Worm (Caenorhabditis elegans) whole organism, young adult: ENCODE measurements around the gene rgs-1.

Experiments used
- B0035.1 ChIP-seq: sonication (generic microtip); optimal IDR thresholded peaks from 2 replicates; lab custom pipeline; 2016; ENCODE audit warnings: missing genetic modification characterization, mild to moderate bottlenecking, missing compliant biosample characterization, missing genotype, missing genetic modification reagents
- F33H1.4 ChIP-seq: fragments of 200-800 bp; sonication (Bioruptor generic); IDR thresholded peaks from 2 replicates; pipeline ENCODE4 v1.3.6; 2022; ENCODE audit warnings: missing genetic modification reagents, missing genetic modification characterization, missing compliant biosample characterization
- T07F8.4 ChIP-seq: sonication (generic microtip); optimal IDR thresholded peaks from 2 replicates; lab custom pipeline; 2016; ENCODE audit warnings: mild to moderate bottlenecking, missing genetic modification characterization, moderate library complexity, missing compliant biosample characterization
- aptf-2 ChIP-seq: fragments of 200-800 bp; sonication (Bioruptor generic); conservative IDR thresholded peaks from 2 replicates; pipeline ENCODE4 v1.3.6; 2022; ENCODE audit warnings: missing genetic modification reagents, missing genetic modification characterization, missing compliant biosample characterization
- aptf-3 ChIP-seq: fragments of 200-800 bp; sonication (Bioruptor generic); IDR thresholded peaks from 2 replicates; pipeline ENCODE4 v1.3.6; 2022; ENCODE audit warnings: missing genetic modification characterization, missing compliant biosample characterization
- athp-1 ChIP-seq: sonication (generic microtip); optimal IDR thresholded peaks from 2 replicates; lab custom pipeline; 2017; ENCODE audit warnings: mild to moderate bottlenecking, missing genetic modification characterization, missing compliant biosample characterization
- attf-3 ChIP-seq: fragments of 200-800 bp; sonication (Bioruptor generic); conservative IDR thresholded peaks from 2 replicates; pipeline ENCODE4 v1.3.6; 2022; ENCODE audit warnings: missing genetic modification reagents, missing genetic modification characterization, missing compliant biosample characterization
- attf-6 ChIP-seq: fragments of 200-800 bp; sonication (Bioruptor generic); IDR thresholded peaks from 2 replicates; pipeline ENCODE4 v1.3.6; 2022; ENCODE audit warnings: missing genetic modification reagents, missing genetic modification characterization, missing compliant biosample characterization
- bed-2 ChIP-seq: fragments of 200-800 bp; sonication (Bioruptor generic); IDR thresholded peaks from 2 replicates; pipeline ENCODE4 v1.3.6; 2022; ENCODE audit warnings: missing genetic modification reagents, missing genetic modification characterization, missing compliant biosample characterization
- ccch-3 ChIP-seq: fragments of 200-800 bp; sonication (Bioruptor generic); optimal IDR thresholded peaks from 2 replicates; lab custom pipeline; 2018; ENCODE audit warnings: mild to moderate bottlenecking, missing genetic modification characterization, missing compliant biosample characterization
- ceh-27 ChIP-seq: fragments of 200-800 bp; sonication (Bioruptor generic); optimal IDR thresholded peaks from 2 replicates; lab custom pipeline; 2018; ENCODE audit warnings: mild to moderate bottlenecking, missing genetic modification characterization, moderate library complexity, missing compliant biosample characterization
- ceh-91 ChIP-seq: fragments of 200-800 bp; sonication (Bioruptor generic); IDR thresholded peaks from 2 replicates; pipeline ENCODE4 v1.3.6; 2022; ENCODE audit warnings: missing genetic modification reagents, missing genetic modification characterization, missing compliant biosample characterization
- chd-7 ChIP-seq: sonication (generic microtip); optimal IDR thresholded peaks from 2 replicates; lab custom pipeline; 2016; ENCODE audit warnings: mild to moderate bottlenecking, missing genetic modification characterization, moderate library complexity, missing compliant biosample characterization
- die-1 ChIP-seq: sonication (generic microtip); optimal IDR thresholded peaks from 2 replicates; lab custom pipeline; 2016; ENCODE audit warnings: missing genotype, mild to moderate bottlenecking, missing genetic modification characterization, missing compliant biosample characterization
- dpl-1 ChIP-seq: fragments of 150-350 bp; optimal IDR thresholded peaks from 2 replicates; lab custom pipeline; 2014; ENCODE audit warnings: missing biosample characterization, missing genetic modification reagents, missing genetic modification characterization
- efl-1 ChIP-seq: fragments of 150-350 bp; optimal IDR thresholded peaks from 2 replicates; lab custom pipeline; 2014; ENCODE audit warnings: missing biosample characterization, missing genetic modification reagents, missing genetic modification characterization
- egrh-3 ChIP-seq: fragments of 200-800 bp; sonication (Bioruptor generic); IDR thresholded peaks from 2 replicates; pipeline ENCODE4 v1.3.6; 2022; ENCODE audit warnings: missing genetic modification reagents, missing genetic modification characterization, missing compliant biosample characterization
- hmg-20 ChIP-seq: fragments of 200-800 bp; sonication (Bioruptor generic); IDR thresholded peaks from 2 replicates; pipeline ENCODE4 v1.3.6; 2022; ENCODE audit warnings: missing genetic modification reagents, missing genetic modification characterization, missing compliant biosample characterization
- lin-26 ChIP-seq: fragments of 200-800 bp; sonication (Bioruptor generic); IDR thresholded peaks from 2 replicates; pipeline ENCODE4 v1.3.6; 2022; ENCODE audit warnings: missing genetic modification reagents, missing genetic modification characterization, missing compliant biosample characterization
- lsl-1 ChIP-seq: fragments of 200-800 bp; sonication (Bioruptor generic); optimal IDR thresholded peaks from 2 replicates; lab custom pipeline; 2018; ENCODE audit warnings: mild to moderate bottlenecking, missing genetic modification characterization, moderate library complexity, missing compliant biosample characterization
- madf-6 ChIP-seq: fragments of 200-800 bp; sonication (Bioruptor generic); IDR thresholded peaks from 2 replicates; pipeline ENCODE4 v1.3.6; 2022; ENCODE audit warnings: missing genetic modification reagents, missing genetic modification characterization, missing compliant biosample characterization
- mel-28 ChIP-seq: sonication (generic microtip); optimal IDR thresholded peaks from 2 replicates; lab custom pipeline; 2016; ENCODE audit warnings: borderline replicate concordance, mild to moderate bottlenecking, missing genetic modification characterization, missing compliant biosample characterization
- mxl-1 ChIP-seq: sonication (generic microtip); optimal IDR thresholded peaks from 2 replicates; lab custom pipeline; 2016; ENCODE audit warnings: missing genetic modification characterization, missing compliant biosample characterization
- nfya-1 ChIP-seq: sonication (generic microtip); optimal IDR thresholded peaks from 2 replicates; lab custom pipeline; 2017; ENCODE audit warnings: antibody characterized with exemption, missing compliant biosample characterization, missing genetic modification characterization, borderline replicate concordance; ENCODE audit not compliant: insufficient read depth
- nfyb-1 ChIP-seq: fragments of 200-800 bp; sonication (Bioruptor generic); IDR thresholded peaks from 2 replicates; pipeline ENCODE4 v1.3.6; 2022; ENCODE audit warnings: missing genetic modification reagents, missing genetic modification characterization, missing compliant biosample characterization
- pha-4 ChIP-seq: fragments of 150-350 bp; sonication (generic microtip); optimal IDR thresholded peaks from 2 replicates; lab custom pipeline; 2014; ENCODE audit warnings: missing biosample characterization, missing genetic modification reagents, missing genetic modification characterization
- sea-2 ChIP-seq: fragments of 200-800 bp; sonication (Bioruptor generic); IDR thresholded peaks from 2 replicates; pipeline ENCODE4 v1.3.6; 2022; ENCODE audit warnings: missing genetic modification characterization, missing compliant biosample characterization
- snpc-1.3 ChIP-seq: sonication (generic microtip); optimal IDR thresholded peaks from 2 replicates; lab custom pipeline; 2017; ENCODE audit warnings: missing genetic modification characterization, mild to moderate bottlenecking, missing compliant biosample characterization, antibody characterized with exemption, moderate library complexity, missing genotype, missing genetic modification reagents; ENCODE audit not compliant: insufficient read depth
- tbp1 ChIP-seq: fragments of 200-800 bp; sonication (Bioruptor generic); optimal IDR thresholded peaks from 2 replicates; lab custom pipeline; 2018; ENCODE audit warnings: mild to moderate bottlenecking, missing genetic modification characterization, missing compliant biosample characterization
- unc-130 ChIP-seq: sonication (generic microtip); optimal IDR thresholded peaks from 2 replicates; lab custom pipeline; 2016; ENCODE audit warnings: missing genetic modification reagents, missing genetic modification characterization, missing compliant biosample characterization
- ztf-25 ChIP-seq: fragments of 200-800 bp; sonication (Bioruptor generic); IDR thresholded peaks from 2 replicates; pipeline ENCODE4 v1.3.6; 2022; ENCODE audit warnings: missing genetic modification reagents, missing genetic modification characterization, missing compliant biosample characterization
- ztf-28 ChIP-seq: fragments of 200-800 bp; sonication (Bioruptor generic); IDR thresholded peaks from 2 replicates; pipeline ENCODE4 v1.3.6; 2022; ENCODE audit warnings: missing genetic modification reagents, missing genetic modification characterization, missing compliant biosample characterization

rgs-1 gene

DNA sequence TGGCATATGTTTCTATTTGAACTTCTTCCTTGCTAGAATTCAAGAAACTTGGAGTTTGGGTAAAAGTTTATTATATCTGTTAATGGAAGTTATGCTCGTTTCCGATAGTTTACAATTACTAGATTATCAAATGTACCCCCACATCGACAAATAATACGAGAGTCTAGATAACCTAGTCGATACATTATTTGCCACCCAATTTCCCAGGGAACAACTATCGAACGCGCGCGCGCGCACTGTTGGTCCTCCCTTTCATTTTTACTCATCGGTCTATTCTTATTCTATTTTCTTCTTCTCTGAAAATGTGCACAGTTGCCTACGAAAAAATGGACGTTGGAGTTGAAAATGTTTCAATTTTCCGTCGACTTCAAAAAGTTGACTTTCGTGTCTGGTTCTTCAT, 44.2 kb upstream of the rgs-1 start, which contains the start of gene T16G12.13:
Gene T16G12.13, plus strand, starts transcription at position 293 of the 400 bp plus-strand sequence.
- TF ChIP-seq efl-1 (GFP tag; lab: Kevin White, UChicago), result peak; percentile 31
- TF ChIP-seq aptf-2 (GFP tag; lab: Robert Waterston, UW), result peak; percentile 91
- TF ChIP-seq madf-6, result peak; percentile 37; the same call in 1 of the 2 replicates
- no peak for TF ChIP-seq nfyb-1 (GFP tag; lab: Robert Waterston, UW)

DNA sequence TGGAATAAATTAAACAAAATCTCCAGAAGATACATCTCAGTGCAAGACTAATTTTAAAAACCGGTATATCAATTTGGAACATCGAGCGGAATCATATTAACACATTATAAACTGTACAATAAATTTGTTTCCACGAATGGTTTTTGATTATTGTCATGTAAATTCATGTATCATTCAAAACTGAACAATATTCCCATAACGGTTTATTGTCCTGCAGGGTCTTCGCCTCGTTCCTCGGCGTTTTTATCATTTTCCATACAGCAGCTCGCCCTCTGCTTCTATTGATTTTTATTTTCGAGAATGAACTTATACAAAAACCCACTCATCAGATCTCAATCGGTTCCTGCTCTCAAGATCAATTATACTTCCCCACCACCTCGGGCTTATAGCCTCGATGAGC, 42.6 kb upstream of the rgs-1 start, which contains the start of gene T16G12.8:
Gene T16G12.8, plus strand, starts transcription at position 301 of the 400 bp plus-strand sequence.
- TF ChIP-seq attf-3 (no peak), T07F8.4 (tag; lab: Kevin White, UChicago) (no peak), attf-6 (GFP tag; lab: Robert Waterston, UW) (no peak), ztf-25 (no peak), B0035.1 (tag; lab: Kevin White, UChicago) (no peak), die-1 (tag; lab: Kevin White, UChicago) (no peak), ceh-91 (no peak), bed-2 (no peak), lsl-1 (GFP tag; lab: Kevin White, UChicago) (no peak), ztf-28 (GFP tag; lab: Robert Waterston, UW) (no peak), snpc-1.3 (tag; lab: Kevin White, UChicago) (no peak)

DNA sequence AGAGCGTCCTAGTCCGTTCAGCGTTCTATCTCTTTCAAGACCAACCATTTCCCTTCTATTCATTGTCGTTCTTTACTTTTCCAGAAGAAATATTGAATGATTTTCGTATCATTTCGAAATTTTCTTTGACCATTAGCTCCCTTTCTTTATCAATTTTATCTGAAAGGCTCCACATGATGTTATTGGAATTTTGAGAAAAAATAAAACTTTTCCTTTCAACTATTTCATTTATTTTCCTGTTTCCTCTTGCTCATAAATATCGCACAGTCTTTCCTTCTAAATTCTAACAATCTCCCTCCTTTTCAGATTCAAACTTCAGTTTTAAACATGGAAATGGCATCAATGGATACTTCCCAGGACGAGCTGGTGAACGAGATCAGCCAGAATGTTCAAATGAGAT, 41.2 kb upstream of the rgs-1 start, which contains the start of gene T16G12.4:
Gene T16G12.4, plus strand, starts transcription at position 301 of the 400 bp plus-strand sequence.
- TF ChIP-seq lin-26 (GFP tag; lab: Robert Waterston, UW) (no peak), mxl-1 (tag; lab: Kevin White, UChicago) (no peak), ceh-91 (no peak), chd-7 (no peak), dpl-1 (GFP tag; lab: Kevin White, UChicago) (no peak), egrh-3 (GFP tag; lab: Robert Waterston, UW) (no peak)
- TF ChIP-seq, all 124 proteins: peak for 0

DNA sequence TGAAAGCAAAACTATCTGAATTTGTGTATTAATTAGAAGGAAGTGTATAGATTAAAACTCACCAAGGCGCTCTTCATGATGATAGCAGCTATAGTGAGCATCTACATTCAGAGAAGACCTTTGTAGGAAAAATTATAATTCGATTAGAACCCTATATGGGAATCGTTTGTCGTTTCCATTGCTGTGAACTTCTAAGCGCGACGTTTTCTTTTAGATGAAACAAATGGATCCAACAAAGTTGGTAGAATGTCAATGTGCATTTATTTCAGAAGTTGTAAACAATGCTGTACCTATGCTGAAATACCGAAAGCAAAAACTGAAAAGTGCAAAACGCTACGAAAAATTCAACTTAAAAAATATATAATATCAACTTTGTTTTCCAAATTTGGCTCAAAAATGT, 39.7 kb upstream of the rgs-1 start, which contains the start of gene T16G12.10:
Gene T16G12.10, minus strand, starts transcription at position 101 of the 400 bp plus-strand sequence.
- no peak for TF ChIP-seq pha-4
- TF ChIP-seq die-1 (tag; lab: Kevin White, UChicago), result no peak
- no peak for TF ChIP-seq nfya-1
- TF ChIP-seq efl-1 (GFP tag; lab: Kevin White, UChicago), result no peak
- no peak for TF ChIP-seq mel-28
- no peak for TF ChIP-seq hmg-20 (GFP tag; lab: Robert Waterston, UW)
- TF ChIP-seq unc-130 (GFP tag; lab: Kevin White, UChicago), result no peak
- no peak for TF ChIP-seq ceh-27 (GFP tag; lab: Kevin White, UChicago)
- no peak for TF ChIP-seq aptf-3
- TF ChIP-seq lsl-1 (GFP tag; lab: Kevin White, UChicago), result no peak
- TF ChIP-seq ccch-3 (GFP tag; lab: Kevin White, UChicago), result no peak
- no peak for TF ChIP-seq tbp1
- TF ChIP-seq sea-2, result no peak
- no peak for TF ChIP-seq athp-1 (tag; lab: Kevin White, UChicago)

DNA sequence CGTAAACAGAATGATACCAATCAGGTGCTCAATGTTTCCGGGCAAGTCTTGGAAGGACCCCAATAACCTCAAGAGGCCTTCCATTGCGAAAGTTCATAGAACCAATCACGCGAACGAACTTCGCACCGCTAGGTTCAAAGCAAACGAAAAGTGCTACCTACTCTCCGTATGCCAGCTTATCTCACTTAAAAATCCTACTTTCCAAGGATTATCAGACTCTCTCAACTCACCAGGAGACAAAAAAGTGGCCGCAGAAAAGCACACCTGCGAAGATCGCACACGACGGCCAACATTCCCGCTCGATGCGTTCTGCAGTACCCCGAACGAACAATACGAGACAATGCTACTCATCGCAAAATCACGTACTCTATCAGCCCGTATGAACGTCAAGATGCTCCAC, 37.0 kb upstream of the rgs-1 start, which contains the start of gene T16G12.12:
Gene T16G12.12, plus strand, starts transcription at position 301 of the 400 bp plus-strand sequence.
- TF ChIP-seq F33H1.4 (GFP tag; lab: Robert Waterston, UW), result peak; percentile 12; the same call in 1 of the 2 replicates
